Worm (Caenorhabditis elegans) whole organism, L4 larva: ENCODE results near the gene gcy-23.

ENCODE experiments used
- F10B5.3 ChIP-seq: sonication (generic microtip); optimal IDR thresholded peaks from 2 replicates; lab custom pipeline; 2016; ENCODE audit warnings: mild to moderate bottlenecking, missing genetic modification characterization, missing compliant biosample characterization
- F26F4.8 ChIP-seq: fragments of 200-800 bp; sonication (Bioruptor generic); conservative IDR thresholded peaks from 2 replicates; pipeline ENCODE4 v1.3.6; 2022; ENCODE audit warnings: missing genetic modification characterization, missing compliant biosample characterization
- F44E2.7 ChIP-seq: fragments of 200-800 bp; sonication (Bioruptor generic); IDR thresholded peaks from 2 replicates; pipeline ENCODE4 v2.1.2; 2022; ENCODE audit warnings: missing genetic modification characterization, missing compliant biosample characterization
- F49E8.2 ChIP-seq: sonication (generic microtip); optimal IDR thresholded peaks from 2 replicates; lab custom pipeline; 2016; ENCODE audit warnings: missing compliant biosample characterization, mild to moderate bottlenecking, missing genetic modification characterization, borderline replicate concordance
- Y5F2A.4 ChIP-seq: fragments of 200-800 bp; sonication (Bioruptor generic); optimal IDR thresholded peaks from 2 replicates; lab custom pipeline; 2018; ENCODE audit warnings: mild to moderate bottlenecking, missing genetic modification characterization, missing compliant biosample characterization
- ZK546.5 ChIP-seq, 2 experiments: sonication (generic microtip); optimal IDR thresholded peaks; 2 replicates each; lab custom pipeline; 2017; ENCODE audit warnings: missing biosample characterization in 2 of 2, missing genetic modification characterization in 2 of 2
- cey-2 ChIP-seq: sonication (generic microtip); optimal IDR thresholded peaks from 3 replicates; lab custom pipeline; 2017; ENCODE audit warnings: missing genetic modification characterization, mild to moderate bottlenecking, missing compliant biosample characterization, antibody characterized with exemption, borderline replicate concordance; ENCODE audit not compliant: insufficient read depth
- daf-19 ChIP-seq: fragments of 200-800 bp; sonication (Bioruptor generic); conservative IDR thresholded peaks from 2 replicates; pipeline ENCODE4 v1.3.6; 2022; ENCODE audit warnings: missing genetic modification characterization, missing compliant biosample characterization
- daf-8 ChIP-seq: fragments of 200-800 bp; sonication (Bioruptor generic); IDR thresholded peaks from 2 replicates; pipeline ENCODE4 v1.3.6; 2022; ENCODE audit warnings: missing genetic modification characterization, missing compliant biosample characterization
- dmd-6 ChIP-seq: fragments of 200-800 bp; sonication (Bioruptor generic); IDR thresholded peaks from 2 replicates; pipeline ENCODE4 v1.3.6; 2022; ENCODE audit warnings: missing genetic modification reagents, missing genetic modification characterization, missing compliant biosample characterization
- dmd-9 ChIP-seq: fragments of 200-800 bp; sonication (Bioruptor generic); IDR thresholded peaks from 2 replicates; pipeline ENCODE4 v1.3.6; 2022; ENCODE audit warnings: missing genetic modification reagents, missing genetic modification characterization, missing compliant biosample characterization
- hmg-1.1 ChIP-seq: fragments of 200-800 bp; sonication (Bioruptor generic); IDR thresholded peaks from 2 replicates; pipeline ENCODE4 v1.3.6; 2022; ENCODE audit warnings: missing genetic modification reagents, missing genetic modification characterization, missing compliant biosample characterization
- lim-7 ChIP-seq: fragments of 200-800 bp; sonication (Bioruptor generic); IDR thresholded peaks from 2 replicates; pipeline ENCODE4 v1.3.6; 2022; ENCODE audit warnings: missing genetic modification characterization, missing compliant biosample characterization
- lin-1 ChIP-seq: fragments of 200-800 bp; sonication (Bioruptor generic); IDR thresholded peaks from 2 replicates; pipeline ENCODE4 v1.3.6; 2022; ENCODE audit warnings: missing genetic modification reagents, missing genetic modification characterization, missing compliant biosample characterization
- lin-29 ChIP-seq: fragments of 200-800 bp; sonication (Bioruptor generic); IDR thresholded peaks from 2 replicates; pipeline ENCODE4 v1.3.6; 2022; ENCODE audit warnings: missing genetic modification reagents, missing genetic modification characterization, missing compliant biosample characterization
- lin-39 ChIP-seq: fragments of 150-350 bp; optimal IDR thresholded peaks from 2 replicates; lab custom pipeline; 2014; ENCODE audit warnings: missing biosample characterization, missing genetic modification reagents, missing genetic modification characterization
- lir-3 ChIP-seq: sonication (generic microtip); optimal IDR thresholded peaks from 2 replicates; lab custom pipeline; 2016; ENCODE audit warnings: mild to moderate bottlenecking, missing genetic modification characterization, missing compliant biosample characterization
- mes-2 ChIP-seq: sonication (generic microtip); optimal IDR thresholded peaks from 2 replicates; lab custom pipeline; 2016; ENCODE audit warnings: missing genotype, mild to moderate bottlenecking, missing genetic modification characterization, missing compliant biosample characterization; ENCODE audit not compliant: poor library complexity, severe bottlenecking
- mxl-2 ChIP-seq: fragments of 200-800 bp; sonication (Bioruptor generic); conservative IDR thresholded peaks from 2 replicates; pipeline ENCODE4 v1.3.6; 2022; ENCODE audit warnings: missing genetic modification reagents, missing genetic modification characterization, missing compliant biosample characterization
- nhr-25 ChIP-seq: sonication (generic microtip); optimal IDR thresholded peaks from 2 replicates; lab custom pipeline; 2017; ENCODE audit warnings: missing genetic modification characterization, mild to moderate bottlenecking, missing compliant biosample characterization, antibody characterized with exemption, moderate library complexity, borderline replicate concordance; ENCODE audit not compliant: insufficient read depth
- nhr-28 ChIP-seq: fragments of 150-350 bp; optimal IDR thresholded peaks from 2 replicates; lab custom pipeline; 2014; ENCODE audit warnings: missing biosample characterization, missing genetic modification characterization
- nhr-41 ChIP-seq: fragments of 200-800 bp; sonication (Bioruptor generic); IDR thresholded peaks from 2 replicates; pipeline ENCODE4 v1.3.6; 2022; ENCODE audit warnings: missing genetic modification reagents, missing genetic modification characterization, missing compliant biosample characterization
- nhr-76 ChIP-seq: fragments of 150-350 bp; optimal IDR thresholded peaks from 2 replicates; lab custom pipeline; 2014; ENCODE audit warnings: missing biosample characterization, missing genetic modification characterization
- pha-4 ChIP-seq, 2 experiments: fragments of 150-350 bp in 1 of 2; fragments of 200-800 bp in 1 of 2; sonication (Bioruptor generic) in 1 of 2; IDR thresholded peaks in 1 of 2; optimal IDR thresholded peaks in 1 of 2; 2 replicates each; pipeline versions ENCODE4 v1.3.6 to Lab custom; 2014 to 2022; ENCODE audit warnings: missing genetic modification characterization in 2 of 2, missing genetic modification reagents in 2 of 2, missing biosample characterization in 1 of 2, missing compliant biosample characterization in 1 of 2
- set-16 ChIP-seq: fragments of 200-800 bp; sonication (Bioruptor generic); IDR thresholded peaks from 2 replicates; pipeline ENCODE4 v1.3.6; 2022; ENCODE audit warnings: missing genetic modification reagents, missing genetic modification characterization, missing compliant biosample characterization
- skn-1 ChIP-seq: fragments of 150-350 bp; optimal IDR thresholded peaks from 2 replicates; lab custom pipeline; 2014; ENCODE audit warnings: missing biosample characterization, missing genetic modification characterization
- snpc-1.2 ChIP-seq: fragments of 200-800 bp; sonication (Bioruptor generic); IDR thresholded peaks from 2 replicates; pipeline ENCODE4 v1.3.6; 2022; ENCODE audit warnings: missing genetic modification reagents, missing genetic modification characterization, missing compliant biosample characterization
- spr-1 ChIP-seq: sonication (generic microtip); optimal IDR thresholded peaks from 2 replicates; lab custom pipeline; 2016; ENCODE audit warnings: mild to moderate bottlenecking, missing genetic modification characterization, missing compliant biosample characterization
- unc-130 ChIP-seq: sonication (generic microtip); optimal IDR thresholded peaks from 2 replicates; lab custom pipeline; 2016; ENCODE audit warnings: missing genetic modification reagents, missing genetic modification characterization, missing compliant biosample characterization
- vab-7 ChIP-seq: fragments of 200-800 bp; sonication (Bioruptor generic); IDR thresholded peaks from 2 replicates; pipeline ENCODE4 v1.3.6; 2022; ENCODE audit warnings: missing genetic modification reagents, missing genetic modification characterization, missing compliant biosample characterization
- zag-1 ChIP-seq: fragments of 150-350 bp; optimal IDR thresholded peaks from 2 replicates; lab custom pipeline; 2014; ENCODE audit warnings: missing biosample characterization, missing genetic modification characterization
- zip-2 ChIP-seq: fragments of 150-350 bp; optimal IDR thresholded peaks from 2 replicates; lab custom pipeline; 2014; ENCODE audit warnings: missing biosample characterization, missing genetic modification characterization

Gene gcy-23

ce11 chrIV:3233429-3233885, 55.7 kb downstream of the gcy-23 start (continued):
- TF ChIP-seq F26F4.8 (no peak), vab-7 (GFP tag; lab: Robert Waterston, UW) (no peak), lir-3 (tag; lab: Kevin White, UChicago) (no peak), mes-2 (tag; lab: Kevin White, UChicago) (peak; percentile 51), lin-39 (tag; lab: Kevin White, UChicago) (no peak), ZK546.5 (tag; optimal IDR thresholded peaks at IDR 0.05; lab: Kevin White, UChicago) (no peak), nhr-76 (tag; lab: Kevin White, UChicago) (no peak), daf-8 (GFP tag; lab: Robert Waterston, UW) (no peak), zip-2 (tag; lab: Kevin White, UChicago) (no peak), dmd-9 (no peak), F44E2.7 (GFP tag; lab: Robert Waterston, UW) (no peak), F10B5.3 (tag; lab: Kevin White, UChicago) (no peak), skn-1 (no peak), lim-7 (GFP tag; lab: Robert Waterston, UW) (no peak), nhr-25 (tag; lab: Kevin White, UChicago) (peak; percentile 56), dmd-6 (GFP tag; lab: Robert Waterston, UW) (peak; percentile 42; the same call in 1 of the 2 replicates), unc-130 (GFP tag; lab: Kevin White, UChicago) (no peak), pha-4 (GFP tag; IDR thresholded peaks at IDR 0.05; lab: Robert Waterston, UW) (peak; percentile 72; the same call in 1 of the 2 replicates), pha-4 (tag; optimal IDR thresholded peaks at IDR 0.05; lab: Kevin White, UChicago) (no peak), daf-19 (GFP tag; lab: Robert Waterston, UW) (no peak), snpc-1.2 (GFP tag; lab: Robert Waterston, UW) (no peak), nhr-41 (GFP tag; lab: Robert Waterston, UW) (no peak), lin-29 (GFP tag; lab: Robert Waterston, UW) (no peak), hmg-1.1 (GFP tag; lab: Robert Waterston, UW) (peak; percentile 53; the same call in 1 of the 2 replicates), nhr-28 (tag; lab: Kevin White, UChicago) (peak; percentile 59), mxl-2 (no peak), lin-1 (GFP tag; lab: Robert Waterston, UW) (no peak), F49E8.2 (no peak), cey-2 (tag; lab: Kevin White, UChicago) (no peak), spr-1 (tag; lab: Kevin White, UChicago) (peak; percentile 13), set-16 (GFP tag; lab: Robert Waterston, UW) (peak; percentile 79), zag-1 (tag; lab: Kevin White, UChicago) (no peak), Y5F2A.4 (GFP tag; lab: Kevin White, UChicago) (no peak)
